Worm (Caenorhabditis elegans): Measurements from ENCODE around the gene grsp-3.

The grsp-3 gene

DNA sequence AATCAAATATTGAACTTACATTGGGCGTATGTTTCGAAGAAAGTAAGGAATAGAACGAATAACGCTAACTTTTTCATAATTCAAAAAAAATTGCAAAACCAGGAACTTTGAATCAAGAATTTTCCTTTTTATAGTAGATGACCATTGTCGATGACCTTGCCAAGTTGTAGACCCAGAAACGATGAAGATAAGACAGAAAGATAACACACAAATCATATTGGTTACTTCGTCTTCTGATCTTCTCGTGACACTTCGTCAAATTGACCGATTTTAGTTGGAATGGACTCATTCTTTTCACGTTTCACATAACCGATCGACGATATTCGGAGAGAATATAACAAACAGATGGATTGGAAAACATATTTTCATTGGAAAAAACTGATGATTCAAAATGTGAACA lies at the start of gene grsp-3:
TSS of gene grsp-3 (minus strand) at position 149 of the 400 bp plus-strand sequence.
- no peak for TF ChIP-seq bed-3 (GFP tag; optimal IDR thresholded peaks at IDR 0.05)
- no peak for TF ChIP-seq ham-2 (GFP tag; optimal IDR thresholded peaks at IDR 0.05)
- TF ChIP-seq nhr-12 (tag; optimal IDR thresholded peaks at IDR 0.05) = no peak
- no peak for TF ChIP-seq zip-8 (tag; optimal IDR thresholded peaks at IDR 0.05)
- no peak for TF ChIP-seq mab-5 (tag; optimal IDR thresholded peaks at IDR 0.05)
- no peak for TF ChIP-seq sptf-1 (tag; optimal IDR thresholded peaks at IDR 0.05)
- TF ChIP-seq sem-2 (GFP tag; optimal IDR thresholded peaks at IDR 0.05) = no peak
- TF ChIP-seq lin-13 (tag; optimal IDR thresholded peaks at IDR 0.05) = no peak
- no peak for TF ChIP-seq nhr-76 (tag; optimal IDR thresholded peaks at IDR 0.05)
- no peak for TF ChIP-seq nhr-237 (tag; optimal IDR thresholded peaks at IDR 0.05)
- no peak for TF ChIP-seq nhr-2 (tag; optimal IDR thresholded peaks at IDR 0.05)
- TF ChIP-seq ceh-39 (tag; optimal IDR thresholded peaks at IDR 0.05) = no peak
- no peak for TF ChIP-seq mls-2 (tag; optimal IDR thresholded peaks at IDR 0.05)
- no peak for TF ChIP-seq lin-32 (GFP tag; optimal IDR thresholded peaks at IDR 0.05)

ce11 chrIV:7180304-7180703 lies 48.6 kb upstream of the grsp-3 start, which contains the start of gene cest-10:
cest-10 (plus strand) TSS chrIV:7180557.
- no peak for TF ChIP-seq nhr-237 (tag; optimal IDR thresholded peaks at IDR 0.05)
- TF ChIP-seq ceh-39 (tag; optimal IDR thresholded peaks at IDR 0.05) = no peak
- TF ChIP-seq ceh-43 (GFP tag; optimal IDR thresholded peaks at IDR 0.05) = no peak
- no peak for TF ChIP-seq nhr-28 (tag; optimal IDR thresholded peaks at IDR 0.05)
- TF ChIP-seq ceh-83 (GFP tag; optimal IDR thresholded peaks at IDR 0.05) = no peak
- no peak for TF ChIP-seq drap-1 (GFP tag; optimal IDR thresholded peaks at IDR 0.05)
- no peak for TF ChIP-seq lsy-2 (tag; optimal IDR thresholded peaks at IDR 0.05)
- no peak for TF ChIP-seq hlh-1 (tag; optimal IDR thresholded peaks at IDR 0.05)
- TF ChIP-seq lin-13 (tag; optimal IDR thresholded peaks at IDR 0.05) = no peak
- no peak for TF ChIP-seq pha-4 (tag; optimal IDR thresholded peaks at IDR 0.05)
- TF ChIP-seq mab-5 (tag; optimal IDR thresholded peaks at IDR 0.05) = no peak
- no peak for TF ChIP-seq blmp-1 (tag; optimal IDR thresholded peaks at IDR 0.05)
- no peak for TF ChIP-seq snpc-4 (tag; optimal IDR thresholded peaks at IDR 0.05)
- no peak for TF ChIP-seq cnd-1 (tag; optimal IDR thresholded peaks at IDR 0.05)
- TF ChIP-seq zip-8 (tag; optimal IDR thresholded peaks at IDR 0.05) = no peak
- TF ChIP-seq ham-2 (GFP tag; optimal IDR thresholded peaks at IDR 0.05) = no peak
- no peak for TF ChIP-seq bed-3 (GFP tag; optimal IDR thresholded peaks at IDR 0.05)
- TF ChIP-seq ztf-11 (tag; optimal IDR thresholded peaks at IDR 0.05) = no peak

- TF ChIP-seq ztf-11 (tag; optimal IDR thresholded peaks at IDR 0.05) = no peak
- no peak for TF ChIP-seq unc-120 (tag; optimal IDR thresholded peaks at IDR 0.05; ENCODE audit: poor library complexity, severe bottlenecking)
- TF ChIP-seq lin-32 (GFP tag; optimal IDR thresholded peaks at IDR 0.05) = no peak
- TF ChIP-seq zip-8 (tag; optimal IDR thresholded peaks at IDR 0.05) = no peak
- TF ChIP-seq lin-13 (tag; optimal IDR thresholded peaks at IDR 0.05) = no peak
Measured at ce11 chrIV:7178942-7179341, 47.2 kb upstream of the grsp-3 start, which contains the start of gene C42D4.3. C42D4.3 (plus strand) TSS chrIV:7179239.

- no peak for TF ChIP-seq snpc-4 (tag; optimal IDR thresholded peaks at IDR 0.05)
- TF ChIP-seq ham-2 (GFP tag; optimal IDR thresholded peaks at IDR 0.05) = no peak
- no peak for TF ChIP-seq flh-1 (GFP tag; optimal IDR thresholded peaks at IDR 0.05)
- no peak for TF ChIP-seq unc-39 (tag; optimal IDR thresholded peaks at IDR 0.05)
- TF ChIP-seq unc-62 (GFP tag; optimal IDR thresholded peaks at IDR 0.05) = no peak
- TF ChIP-seq lin-13 (tag; optimal IDR thresholded peaks at IDR 0.05) = no peak
- TF ChIP-seq bed-3 (GFP tag; optimal IDR thresholded peaks at IDR 0.05) = no peak
- no peak for TF ChIP-seq nhr-237 (tag; optimal IDR thresholded peaks at IDR 0.05)
- no peak for TF ChIP-seq nhr-76 (tag; optimal IDR thresholded peaks at IDR 0.05)
- no peak for TF ChIP-seq nhr-28 (tag; optimal IDR thresholded peaks at IDR 0.05)
- TF ChIP-seq zip-8 (tag; optimal IDR thresholded peaks at IDR 0.05) = no peak
- TF ChIP-seq blmp-1 (tag; optimal IDR thresholded peaks at IDR 0.05) = no peak
- no peak for TF ChIP-seq mep-1 (tag; optimal IDR thresholded peaks at IDR 0.05)
Measured at ce11 chrIV:7176887-7177286, 45.2 kb upstream of the grsp-3 start, which contains the start of gene str-44. str-44 (plus strand) TSS chrIV:7177187.

DNA sequence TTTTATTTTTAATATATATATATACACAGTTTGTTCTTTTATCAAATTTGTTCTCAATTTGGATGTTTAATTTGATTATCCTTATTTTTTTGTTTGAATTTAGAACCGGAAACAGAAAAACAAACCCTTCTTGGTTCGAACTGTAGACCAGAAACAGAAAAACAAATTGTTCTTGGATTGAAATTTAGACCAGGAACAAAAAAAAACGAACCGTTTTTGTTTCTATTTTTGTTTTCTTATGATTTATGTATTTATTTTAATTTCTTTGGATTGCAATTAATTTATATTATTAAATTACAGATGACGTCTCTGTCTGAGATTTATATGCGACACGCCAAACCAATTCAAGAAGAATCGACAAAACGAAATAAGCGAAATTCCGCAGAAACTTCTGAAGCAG lies 43.6 kb upstream of the grsp-3 start, which contains the start of gene C42D4.19:
TSS of gene C42D4.19 (plus strand) at position 301 of the 400 bp plus-strand sequence.
- TF ChIP-seq lin-13 (tag; optimal IDR thresholded peaks at IDR 0.05) (no peak), ztf-11 (tag; optimal IDR thresholded peaks at IDR 0.05) (no peak), nhr-76 (tag; optimal IDR thresholded peaks at IDR 0.05) (no peak), mab-5 (tag; optimal IDR thresholded peaks at IDR 0.05) (no peak), elt-1 (tag; optimal IDR thresholded peaks at IDR 0.05; ENCODE audit: borderline replicate concordance, insufficient read depth) (no peak)
